Worm (Caenorhabditis elegans) whole organism, L4/young adult: ENCODE data around the gene ZK250.13.

ENCODE experiments used
- W03F9.2 ChIP-seq: fragments of 150-350 bp; optimal IDR thresholded peaks from 2 replicates; lab custom pipeline; 2014; ENCODE audit warnings: missing biosample characterization, missing genetic modification characterization
- him-1 ChIP-seq: sonication (generic microtip); optimal IDR thresholded peaks from 2 replicates; lab custom pipeline; 2016; ENCODE audit warnings: missing genotype, missing genetic modification reagents, missing genetic modification characterization, missing compliant biosample characterization

DNA sequence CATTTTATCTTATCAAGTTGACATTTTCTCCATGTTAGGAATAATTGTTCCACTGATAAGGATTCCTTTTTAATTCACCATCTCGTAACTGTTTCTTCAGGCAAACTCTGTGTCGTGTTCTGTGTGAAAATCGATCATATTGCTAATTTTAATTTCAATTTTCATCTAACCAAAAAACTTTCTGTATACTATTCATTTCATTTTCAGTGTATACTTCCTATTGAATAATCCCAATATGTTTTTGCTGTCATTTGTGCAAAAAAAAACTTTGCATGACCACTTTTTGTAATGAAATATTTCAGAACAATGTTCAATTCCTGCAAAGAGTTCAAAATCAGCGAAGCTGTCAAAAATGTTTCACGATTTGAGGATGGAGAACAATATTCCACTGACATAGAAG, 47.4 kb upstream of the ZK250.13 start, which contains the start of gene Y16E11A.4:
- TF ChIP-seq him-1 (no peak), W03F9.2 (tag; lab: Kevin White, UChicago) (no peak)
